Worm (Caenorhabditis elegans) whole organism, L1 larva: ENCODE results near the gene pac-1.

Source experiments
- C04F5.9 ChIP-seq: sonication (generic microtip); optimal IDR thresholded peaks from 2 replicates; lab custom pipeline; 2016; ENCODE audit warnings: missing genetic modification characterization, missing compliant biosample characterization
- C16A3.4 ChIP-seq: fragments of 150-350 bp; optimal IDR thresholded peaks from 2 replicates; lab custom pipeline; 2014; ENCODE audit warnings: missing biosample characterization, missing genetic modification characterization
- C34B4.2 ChIP-seq: sonication (generic microtip); optimal IDR thresholded peaks from 2 replicates; lab custom pipeline; 2017; ENCODE audit warnings: mild to moderate bottlenecking, missing genetic modification characterization, missing compliant biosample characterization
- Y116A8C.19 ChIP-seq: sonication (generic microtip); optimal IDR thresholded peaks from 2 replicates; lab custom pipeline; 2016; ENCODE audit warnings: missing compliant biosample characterization, missing genetic modification characterization, borderline replicate concordance
- aha-1 ChIP-seq: fragments of 150-350 bp; optimal IDR thresholded peaks from 2 replicates; lab custom pipeline; 2014; ENCODE audit warnings: missing biosample characterization, missing genetic modification characterization
- blmp-1 ChIP-seq: fragments of 150-350 bp; optimal IDR thresholded peaks from 2 replicates; lab custom pipeline; 2014; ENCODE audit warnings: missing biosample characterization, missing genetic modification characterization
- ceh-63 ChIP-seq: fragments of 200-800 bp; sonication (Bioruptor generic); optimal IDR thresholded peaks from 2 replicates; lab custom pipeline; 2018; ENCODE audit warnings: mild to moderate bottlenecking, missing genetic modification characterization, missing compliant biosample characterization
- ceh-90 ChIP-seq: sonication (generic microtip); optimal IDR thresholded peaks from 2 replicates; lab custom pipeline; 2016; ENCODE audit warnings: missing genetic modification characterization, missing compliant biosample characterization
- dpl-1 ChIP-seq, 3 experiments: fragments of 150-350 bp in 2 of 3; sonication (generic microtip) in 1 of 3; optimal IDR thresholded peaks; 2 replicates each; lab custom pipeline; 2014 to 2017; ENCODE audit warnings: missing biosample characterization in 3 of 3, missing genetic modification characterization in 3 of 3, missing genetic modification reagents in 3 of 3
- dsc-1 ChIP-seq: sonication (generic microtip); optimal IDR thresholded peaks from 2 replicates; lab custom pipeline; 2016; ENCODE audit warnings: mild to moderate bottlenecking, missing genetic modification characterization, missing compliant biosample characterization
- efl-1 ChIP-seq, 4 experiments: fragments of 150-350 bp; optimal IDR thresholded peaks in 3 of 4; peaks in 1 of 4; 1 replicate in 1 of 4; 2 replicates in 3 of 4; lab custom pipeline; 2014; ENCODE audit warnings: missing biosample characterization in 2 of 4, missing genetic modification characterization in 2 of 4, missing genetic modification reagents in 2 of 4
- efl-3 ChIP-seq: fragments of 200-800 bp; sonication (Bioruptor generic); optimal IDR thresholded peaks from 2 replicates; lab custom pipeline; 2018; ENCODE audit warnings: mild to moderate bottlenecking, missing genetic modification characterization, missing compliant biosample characterization
- egl-13 ChIP-seq: sonication (generic microtip); optimal IDR thresholded peaks from 2 replicates; lab custom pipeline; 2016; ENCODE audit warnings: missing genotype, missing genetic modification reagents, missing genetic modification characterization, missing compliant biosample characterization
- elt-3 ChIP-seq, 6 experiments: fragments of 150-350 bp in 1 of 6; sonication (generic microtip); optimal IDR thresholded peaks; 2 replicates each; lab custom pipeline; 2017 to 2018; ENCODE audit warnings: missing biosample characterization in 6 of 6, missing genetic modification characterization in 6 of 6, inconsistent platforms in 1 of 6
- fkh-10 ChIP-seq: sonication (generic microtip); optimal IDR thresholded peaks from 2 replicates; lab custom pipeline; 2017; ENCODE audit warnings: missing biosample characterization, missing genetic modification reagents, missing genetic modification characterization
- fkh-4 ChIP-seq: sonication (generic microtip); optimal IDR thresholded peaks from 2 replicates; lab custom pipeline; 2016; ENCODE audit warnings: missing compliant biosample characterization, missing genetic modification characterization, borderline replicate concordance
- fkh-8 ChIP-seq: sonication (generic microtip); optimal IDR thresholded peaks from 2 replicates; lab custom pipeline; 2016; ENCODE audit warnings: mild to moderate bottlenecking, missing genetic modification characterization, missing compliant biosample characterization
- hlh-4 ChIP-seq: sonication (generic microtip); optimal IDR thresholded peaks from 2 replicates; lab custom pipeline; 2016; ENCODE audit warnings: mild to moderate bottlenecking, missing genetic modification characterization, missing compliant biosample characterization
- hpl-2 ChIP-seq: fragments of 150-350 bp; optimal IDR thresholded peaks from 2 replicates; lab custom pipeline; 2014; ENCODE audit warnings: missing biosample characterization, missing genetic modification reagents, missing genetic modification characterization
- isw-1 ChIP-seq: fragments of 200-800 bp; sonication (Bioruptor generic); IDR thresholded peaks from 2 replicates; pipeline ENCODE4 v1.3.6; 2022; ENCODE audit warnings: missing genetic modification characterization, missing compliant biosample characterization
- jun-1 ChIP-seq: fragments of 150-350 bp; optimal IDR thresholded peaks from 2 replicates; lab custom pipeline; 2014; ENCODE audit warnings: missing biosample characterization, missing genetic modification reagents, missing genetic modification characterization
- lin-13 ChIP-seq: fragments of 150-350 bp; optimal IDR thresholded peaks from 2 replicates; lab custom pipeline; 2014; ENCODE audit warnings: missing biosample characterization, missing genetic modification reagents, missing genetic modification characterization
- lin-15B ChIP-seq: fragments of 150-350 bp; sonication (generic microtip); optimal IDR thresholded peaks from 3 replicates; lab custom pipeline; 2014; ENCODE audit warnings: missing biosample characterization, missing genetic modification characterization
- lsy-2 ChIP-seq, 2 experiments: fragments of 150-350 bp; optimal IDR thresholded peaks; 2 replicates each; lab custom pipeline; 2014; ENCODE audit warnings: missing biosample characterization in 2 of 2, missing genetic modification characterization in 2 of 2
- mab-9 ChIP-seq: fragments of 200-800 bp; sonication (Bioruptor generic); IDR thresholded peaks from 2 replicates; pipeline ENCODE4 v1.3.6; 2022; ENCODE audit warnings: missing genetic modification reagents, missing genetic modification characterization, missing compliant biosample characterization
- nhr-12 ChIP-seq: sonication (generic microtip); optimal IDR thresholded peaks from 2 replicates; lab custom pipeline; 2017; ENCODE audit warnings: missing biosample characterization, missing genetic modification characterization
- nhr-20 ChIP-seq: sonication (generic microtip); optimal IDR thresholded peaks from 2 replicates; lab custom pipeline; 2016; ENCODE audit warnings: mild to moderate bottlenecking, missing genetic modification characterization, missing compliant biosample characterization
- nhr-76 ChIP-seq: sonication (generic microtip); optimal IDR thresholded peaks from 2 replicates; lab custom pipeline; 2017; ENCODE audit warnings: missing biosample characterization, missing genetic modification characterization
- nhr-85 ChIP-seq: sonication (generic microtip); peaks from one replicate; lab custom pipeline; 2016; ENCODE audit warnings: missing genetic modification characterization, inconsistent platforms, missing compliant biosample characterization
- nhr-90 ChIP-seq: sonication (generic microtip); optimal IDR thresholded peaks from 2 replicates; lab custom pipeline; 2016; ENCODE audit warnings: mild to moderate bottlenecking, missing genetic modification characterization, missing compliant biosample characterization; ENCODE audit not compliant: poor library complexity
- pag-3 ChIP-seq: sonication (generic microtip); optimal IDR thresholded peaks from 2 replicates; lab custom pipeline; 2017; ENCODE audit warnings: missing genetic modification characterization, mild to moderate bottlenecking, missing compliant biosample characterization, antibody characterized with exemption, borderline replicate concordance; ENCODE audit not compliant: insufficient read depth
- pqm-1 ChIP-seq: sonication (generic microtip); optimal IDR thresholded peaks from 3 replicates; lab custom pipeline; 2017; ENCODE audit warnings: missing biosample characterization, missing genetic modification characterization
- snpc-4 ChIP-seq: fragments of 150-350 bp; optimal IDR thresholded peaks from 2 replicates; lab custom pipeline; 2014; ENCODE audit warnings: missing biosample characterization, missing genetic modification characterization
- sox-4 ChIP-seq: sonication (generic microtip); optimal IDR thresholded peaks from 2 replicates; lab custom pipeline; 2016; ENCODE audit warnings: missing genetic modification characterization, missing compliant biosample characterization
- swsn-7 ChIP-seq: sonication (generic microtip); optimal IDR thresholded peaks from 2 replicates; lab custom pipeline; 2016; ENCODE audit warnings: missing genetic modification characterization, missing compliant biosample characterization
- zip-4 ChIP-seq: fragments of 200-800 bp; sonication (Bioruptor generic); optimal IDR thresholded peaks from 2 replicates; lab custom pipeline; 2018; ENCODE audit warnings: mild to moderate bottlenecking, missing genetic modification characterization, moderate library complexity, missing compliant biosample characterization

Gene pac-1

ce11 chrIII:8451181-8451580, 43.6 kb upstream of the pac-1 start:
- TF ChIP-seq sox-4 (no peak), fkh-10 (GFP tag; lab: Kevin White, UChicago) (no peak), C04F5.9 (tag; lab: Kevin White, UChicago) (no peak), Y116A8C.19 (tag; lab: Kevin White, UChicago) (no peak), mab-9 (GFP tag; lab: Robert Waterston, UW) (no peak), nhr-20 (tag; lab: Kevin White, UChicago) (no peak), zip-4 (GFP tag; lab: Kevin White, UChicago) (no peak), hlh-4 (tag; lab: Kevin White, UChicago) (no peak), nhr-76 (tag; lab: Kevin White, UChicago) (no peak)

- TF ChIP-seq elt-3 (tag; optimal IDR thresholded peaks at IDR 0.05; lab: Kevin White, UChicago) = no peak
- no peak for TF ChIP-seq efl-1 (optimal IDR thresholded peaks at IDR 0.05; lab: Kevin White, UChicago)
- TF ChIP-seq efl-1 (GFP tag; optimal IDR thresholded peaks at IDR 0.05 in 1 of 2; lab: Kevin White, UChicago) = peak in 1 of 2 experiments; percentile 51
These were observed 37.2 kb upstream of the pac-1 start for ce11 chrIII:8457605-8458004.

- peak; percentile 47 for TF ChIP-seq blmp-1 (tag; lab: Kevin White, UChicago)
- no peak for TF ChIP-seq nhr-20 (tag; lab: Kevin White, UChicago)
- TF ChIP-seq lsy-2 (tag; optimal IDR thresholded peaks at IDR 0.05; lab: Kevin White, UChicago) = peak; percentile 49 to 84
- TF ChIP-seq, all 84 proteins: peak for 2
These were observed 33.4 kb upstream of the pac-1 start for ce11 chrIII:8461410-8461809.

ce11 chrIII:8466735-8467134, 28.1 kb upstream of the pac-1 start, which contains the start of gene mig-39:
TSS of gene mig-39 (plus strand) at chrIII:8467035.
- no peak for TF ChIP-seq hpl-2 (GFP tag; lab: Kevin White, UChicago)
- TF ChIP-seq dpl-1 (GFP tag; optimal IDR thresholded peaks at IDR 0.05; lab: Kevin White, UChicago) = no peak
- no peak for TF ChIP-seq efl-3 (GFP tag; lab: Kevin White, UChicago)
- TF ChIP-seq snpc-4 (tag; lab: Kevin White, UChicago) = no peak
- TF ChIP-seq egl-13 = no peak
- no peak for TF ChIP-seq C34B4.2 (tag; lab: Kevin White, UChicago)
- no peak for TF ChIP-seq jun-1
- TF ChIP-seq isw-1 (GFP tag; lab: Robert Waterston, UW) = no peak
- no peak for TF ChIP-seq fkh-8 (tag; lab: Kevin White, UChicago)
- TF ChIP-seq C16A3.4 (tag; lab: Kevin White, UChicago) = no peak
- no peak for TF ChIP-seq nhr-12 (tag; lab: Kevin White, UChicago)
- TF ChIP-seq, all 84 proteins: peak for 0

ce11 chrIII:8467520-8467919, 27.3 kb upstream of the pac-1 start:
- TF ChIP-seq ceh-63 (no peak), lin-15B (no peak), ceh-90 (no peak), dsc-1 (tag; lab: Kevin White, UChicago) (peak; percentile 51)

ce11 chrIII:8473292-8473691, 21.5 kb upstream of the pac-1 start:
- no peak for TF ChIP-seq swsn-7 (tag; lab: Kevin White, UChicago)
- no peak for TF ChIP-seq fkh-8 (tag; lab: Kevin White, UChicago)
- TF ChIP-seq aha-1 (tag; lab: Kevin White, UChicago) = no peak
- no peak for TF ChIP-seq snpc-4 (tag; lab: Kevin White, UChicago)
- TF ChIP-seq C34B4.2 (tag; lab: Kevin White, UChicago) = no peak
- no peak for TF ChIP-seq nhr-85
- TF ChIP-seq fkh-4 = no peak
- no peak for TF ChIP-seq nhr-12 (tag; lab: Kevin White, UChicago)
- no peak for TF ChIP-seq pag-3 (tag; lab: Kevin White, UChicago)
- no peak for TF ChIP-seq lin-13 (GFP tag; lab: Kevin White, UChicago)
- no peak for TF ChIP-seq efl-3 (GFP tag; lab: Kevin White, UChicago)
- no peak for TF ChIP-seq nhr-90
- no peak for TF ChIP-seq pqm-1 (tag; lab: Kevin White, UChicago)
